Worm (Caenorhabditis elegans) whole organism, L3 larva: ENCODE results near the gene W02D7.11.

ENCODE experiments used
- R02D3.7 ChIP-seq: fragments of 150-350 bp; optimal IDR thresholded peaks from 2 replicates; lab custom pipeline; 2014; ENCODE audit warnings: missing biosample characterization, missing genetic modification characterization
- ZK546.5 ChIP-seq: sonication (generic microtip); optimal IDR thresholded peaks from 2 replicates; lab custom pipeline; 2017; ENCODE audit warnings: missing biosample characterization, missing genetic modification characterization
- aly-2 ChIP-seq: fragments of 150-350 bp; optimal IDR thresholded peaks from 2 replicates; lab custom pipeline; 2014; ENCODE audit warnings: missing biosample characterization, missing genetic modification characterization
- ama-1 ChIP-seq: fragments of 150-350 bp; optimal IDR thresholded peaks from 2 replicates; lab custom pipeline; 2018
- ceh-16 ChIP-seq: sonication (generic microtip); optimal IDR thresholded peaks from 2 replicates; lab custom pipeline; 2017; ENCODE audit warnings: missing biosample characterization, missing genetic modification characterization
- ceh-28 ChIP-seq: fragments of 150-350 bp; optimal IDR thresholded peaks from 2 replicates; lab custom pipeline; 2014; ENCODE audit warnings: missing biosample characterization, missing genetic modification reagents, missing genetic modification characterization
- ceh-82 ChIP-seq: fragments of 150-350 bp; optimal IDR thresholded peaks from 2 replicates; lab custom pipeline; 2014; ENCODE audit warnings: missing biosample characterization, missing genetic modification characterization
- ceh-9 ChIP-seq: sonication (generic microtip); optimal IDR thresholded peaks from 2 replicates; lab custom pipeline; 2018; ENCODE audit warnings: missing biosample characterization, missing genetic modification characterization
- daf-12 ChIP-seq: fragments of 150-350 bp; optimal IDR thresholded peaks from 2 replicates; lab custom pipeline; 2014; ENCODE audit warnings: missing biosample characterization, missing genetic modification reagents, missing genetic modification characterization
- egl-27 ChIP-seq: sonication (generic microtip); optimal IDR thresholded peaks from 4 replicates; lab custom pipeline; 2017; ENCODE audit warnings: missing biosample characterization, missing genetic modification reagents, missing genetic modification characterization
- egl-5 ChIP-seq: fragments of 150-350 bp; optimal IDR thresholded peaks from 2 replicates; lab custom pipeline; 2017; ENCODE audit warnings: missing biosample characterization, missing genetic modification reagents, missing genetic modification characterization, inconsistent platforms
- elt-1 ChIP-seq: fragments of 150-350 bp; optimal IDR thresholded peaks from 2 replicates; lab custom pipeline; 2014; ENCODE audit warnings: missing biosample characterization, missing genetic modification characterization
- elt-2 ChIP-seq: sonication (generic microtip); optimal IDR thresholded peaks from 2 replicates; lab custom pipeline; 2016; ENCODE audit warnings: missing genetic modification reagents, mild to moderate bottlenecking, missing genetic modification characterization, missing compliant biosample characterization
- elt-3 ChIP-seq, 3 experiments: fragments of 150-350 bp in 1 of 3; sonication (generic microtip) in 2 of 3; optimal IDR thresholded peaks; 2 replicates in 2 of 3; 4 replicates in 1 of 3; lab custom pipeline; 2014 to 2017; ENCODE audit warnings: missing biosample characterization in 3 of 3, missing genetic modification characterization in 3 of 3
- eor-1 ChIP-seq, 2 experiments: fragments of 150-350 bp; optimal IDR thresholded peaks; 2 replicates each; lab custom pipeline; 2014 to 2018; ENCODE audit warnings: missing biosample characterization in 2 of 2, missing genetic modification characterization in 2 of 2
- fkh-10 ChIP-seq: sonication (generic microtip); optimal IDR thresholded peaks from 2 replicates; lab custom pipeline; 2017; ENCODE audit warnings: missing biosample characterization, missing genetic modification reagents, missing genetic modification characterization
- fkh-2 ChIP-seq: fragments of 150-350 bp; optimal IDR thresholded peaks from 2 replicates; lab custom pipeline; 2014; ENCODE audit warnings: missing biosample characterization, missing genetic modification reagents, missing genetic modification characterization
- fos-1 ChIP-seq: fragments of 150-350 bp; optimal IDR thresholded peaks from 2 replicates; lab custom pipeline; 2014; ENCODE audit warnings: missing biosample characterization, missing genetic modification characterization
- hmg-11 ChIP-seq: sonication (generic microtip); optimal IDR thresholded peaks from 2 replicates; lab custom pipeline; 2016; ENCODE audit warnings: missing genetic modification characterization, missing compliant biosample characterization
- jun-1 ChIP-seq: fragments of 150-350 bp; optimal IDR thresholded peaks from 2 replicates; lab custom pipeline; 2014; ENCODE audit warnings: missing biosample characterization, missing genetic modification reagents, missing genetic modification characterization
- lin-15B ChIP-seq: fragments of 150-350 bp; optimal IDR thresholded peaks from 2 replicates; lab custom pipeline; 2014; ENCODE audit warnings: missing biosample characterization, missing genetic modification characterization
- lin-39 ChIP-seq: fragments of 150-350 bp; optimal IDR thresholded peaks from 2 replicates; lab custom pipeline; 2018; ENCODE audit warnings: missing biosample characterization, missing genetic modification reagents, missing genetic modification characterization
- lsy-12 ChIP-seq: sonication (generic microtip); optimal IDR thresholded peaks from 2 replicates; lab custom pipeline; 2016; ENCODE audit warnings: mild to moderate bottlenecking, missing genetic modification characterization, missing compliant biosample characterization
- mdl-1 ChIP-seq: fragments of 150-350 bp; optimal IDR thresholded peaks from 2 replicates; lab custom pipeline; 2014; ENCODE audit warnings: missing biosample characterization, missing genetic modification characterization
- mml-1 ChIP-seq: fragments of 150-350 bp; sonication (generic microtip); optimal IDR thresholded peaks from 3 replicates; lab custom pipeline; 2014; ENCODE audit warnings: missing biosample characterization, missing genetic modification characterization
- nfya-1 ChIP-seq: sonication (generic microtip); optimal IDR thresholded peaks from 2 replicates; lab custom pipeline; 2017; ENCODE audit warnings: missing genetic modification characterization, mild to moderate bottlenecking, missing compliant biosample characterization, antibody characterized with exemption, moderate library complexity; ENCODE audit not compliant: insufficient read depth
- nhr-11 ChIP-seq: fragments of 150-350 bp; optimal IDR thresholded peaks from 2 replicates; lab custom pipeline; 2014; ENCODE audit warnings: missing biosample characterization, missing genetic modification characterization
- nhr-23 ChIP-seq: fragments of 150-350 bp; optimal IDR thresholded peaks from 2 replicates; lab custom pipeline; 2014; ENCODE audit warnings: missing biosample characterization, missing genetic modification reagents, missing genetic modification characterization
- nhr-28 ChIP-seq: fragments of 150-350 bp; optimal IDR thresholded peaks from 2 replicates; lab custom pipeline; 2014; ENCODE audit warnings: missing biosample characterization, missing genetic modification characterization
- nhr-43 ChIP-seq: sonication (generic microtip); optimal IDR thresholded peaks from 2 replicates; lab custom pipeline; 2016; ENCODE audit warnings: mild to moderate bottlenecking, missing genetic modification characterization, missing compliant biosample characterization; ENCODE audit not compliant: poor library complexity, severe bottlenecking
- nhr-77 ChIP-seq: fragments of 150-350 bp; optimal IDR thresholded peaks from 2 replicates; lab custom pipeline; 2014; ENCODE audit warnings: missing biosample characterization, missing genetic modification characterization
- pha-4 ChIP-seq: fragments of 150-350 bp; optimal IDR thresholded peaks from 2 replicates; lab custom pipeline; 2014; ENCODE audit warnings: missing biosample characterization, missing genetic modification reagents, missing genetic modification characterization
- pqm-1 ChIP-seq: fragments of 150-350 bp; optimal IDR thresholded peaks from 2 replicates; lab custom pipeline; 2017; ENCODE audit warnings: missing biosample characterization, missing genetic modification characterization, inconsistent platforms
- sea-2 ChIP-seq: fragments of 150-350 bp; sonication (generic microtip); optimal IDR thresholded peaks from 4 replicates; lab custom pipeline; 2014; ENCODE audit warnings: missing biosample characterization, missing genetic modification reagents, missing genetic modification characterization
- skn-1 ChIP-seq: fragments of 150-350 bp; optimal IDR thresholded peaks from 2 replicates; lab custom pipeline; 2014; ENCODE audit warnings: missing biosample characterization, missing genetic modification characterization
- snpc-4 ChIP-seq: fragments of 150-350 bp; optimal IDR thresholded peaks from 2 replicates; lab custom pipeline; 2014; ENCODE audit warnings: missing biosample characterization, missing genetic modification characterization
- unc-39 ChIP-seq: sonication (generic microtip); optimal IDR thresholded peaks from 4 replicates; lab custom pipeline; 2017; ENCODE audit warnings: missing biosample characterization, missing genetic modification characterization
- ztf-11 ChIP-seq: fragments of 150-350 bp; optimal IDR thresholded peaks from 2 replicates; lab custom pipeline; 2014; ENCODE audit warnings: missing biosample characterization, missing genetic modification characterization
- ztf-4 ChIP-seq: fragments of 150-350 bp; optimal IDR thresholded peaks from 2 replicates; lab custom pipeline; 2014; ENCODE audit warnings: missing biosample characterization, missing genetic modification characterization

Gene W02D7.11

ce11 chrV:8302522-8302921 lies 1.8 kb downstream of the W02D7.11 start, which contains the start of gene sel-9 (continued):
- TF ChIP-seq egl-5 (tag; lab: Kevin White, UChicago) = no peak
- TF ChIP-seq fkh-2 (tag; lab: Kevin White, UChicago) = no peak
- TF ChIP-seq fkh-10 (GFP tag; lab: Kevin White, UChicago) = no peak
- TF ChIP-seq lin-15B = peak; percentile 74
- no peak for TF ChIP-seq lin-39 (tag; lab: Kevin White, UChicago)
- TF ChIP-seq unc-39 (tag; lab: Kevin White, UChicago) = no peak
- TF ChIP-seq nfya-1 (tag; lab: Kevin White, UChicago) = peak; percentile 54
- no peak for TF ChIP-seq R02D3.7 (tag; lab: Kevin White, UChicago)
- no peak for TF ChIP-seq elt-1
- TF ChIP-seq ztf-4 = no peak
- no peak for TF ChIP-seq aly-2 (tag; lab: Kevin White, UChicago)
- TF ChIP-seq ZK546.5 = no peak
- TF ChIP-seq snpc-4 (tag; lab: Kevin White, UChicago) = no peak
- TF ChIP-seq, all 47 proteins: peak for 7

- peak; percentile 8 for TF ChIP-seq pqm-1 (tag; lab: Kevin White, UChicago)
- TF ChIP-seq nhr-28 = no peak
- TF ChIP-seq skn-1 (tag; lab: Kevin White, UChicago) = no peak
- TF ChIP-seq fos-1 (tag; lab: Kevin White, UChicago) = no peak
- TF ChIP-seq ceh-28 (tag; lab: Kevin White, UChicago) = peak; percentile 22
- no peak for TF ChIP-seq nhr-77 (tag; lab: Kevin White, UChicago)
- peak; percentile 70 for TF ChIP-seq ama-1 (lab: Kevin White, UChicago)
- TF ChIP-seq lin-15B = peak; percentile 26
- peak; percentile 23 for TF ChIP-seq pha-4
- TF ChIP-seq elt-3 (tag; optimal IDR thresholded peaks at IDR 0.05; lab: Kevin White, UChicago) = no peak
- TF ChIP-seq egl-5 (tag; lab: Kevin White, UChicago) = no peak
- TF ChIP-seq ztf-11 = no peak
- TF ChIP-seq daf-12 (tag; lab: Kevin White, UChicago) = no peak
- peak; percentile 13 for TF ChIP-seq elt-2 (tag; lab: Kevin White, UChicago)
- no peak for TF ChIP-seq hmg-11 (tag; lab: Kevin White, UChicago)
- TF ChIP-seq snpc-4 (tag; lab: Kevin White, UChicago) = peak; percentile 38
- no peak for TF ChIP-seq mml-1 (tag; lab: Kevin White, UChicago)
- TF ChIP-seq elt-1 = no peak
- TF ChIP-seq ceh-82 (tag; lab: Kevin White, UChicago) = no peak
- TF ChIP-seq mdl-1 (tag; lab: Kevin White, UChicago) = no peak
- TF ChIP-seq lsy-12 (tag; lab: Kevin White, UChicago) = no peak
- TF ChIP-seq nhr-23 (tag; lab: Kevin White, UChicago) = peak; percentile 5
- no peak for TF ChIP-seq ceh-9
- TF ChIP-seq jun-1 (tag; lab: Kevin White, UChicago) = no peak
- no peak for TF ChIP-seq eor-1 (tag; optimal IDR thresholded peaks at IDR 0.05; lab: Kevin White, UChicago)
- peak; percentile 19 for TF ChIP-seq nfya-1 (tag; lab: Kevin White, UChicago)
Measured at ce11 chrV:8300935-8301535, 3.3 kb downstream of the W02D7.11 start, which contains the start of gene W02D7.6. Gene W02D7.6, minus strand, starts transcription at chrV:8301507.

ce11 chrV:8299191-8299854 lies 5.0 kb downstream of the W02D7.11 start, which contains the start of gene W02D7.5:
Gene W02D7.5, minus strand, starts transcription at chrV:8299241.
- no peak for TF ChIP-seq pqm-1 (tag; lab: Kevin White, UChicago)
- no peak for TF ChIP-seq sea-2
- TF ChIP-seq, all 47 proteins: peak for 0

- TF ChIP-seq hmg-11 (tag; lab: Kevin White, UChicago) (no peak), ceh-28 (tag; lab: Kevin White, UChicago) (no peak), nhr-11 (tag; lab: Kevin White, UChicago) (no peak), ceh-9 (no peak), ceh-16 (tag; lab: Kevin White, UChicago) (no peak), lin-15B (no peak), ceh-82 (tag; lab: Kevin White, UChicago) (no peak), ama-1 (lab: Kevin White, UChicago) (no peak), egl-27 (tag; lab: Kevin White, UChicago) (no peak), ZK546.5 (no peak), elt-1 (no peak), eor-1 (tag; optimal IDR thresholded peaks at IDR 0.05; lab: Kevin White, UChicago) (no peak), skn-1 (tag; lab: Kevin White, UChicago) (no peak), nhr-43 (tag; lab: Kevin White, UChicago) (no peak)
Measured at ce11 chrV:8297504-8297903, 6.8 kb downstream of the W02D7.11 start, which contains the start of gene W02D7.4. Gene W02D7.4, minus strand, starts transcription at chrV:8297604.
